Worm (Caenorhabditis elegans) whole organism, mixed stage, embryonic: Measurements from ENCODE around the gene znf-598.
A peak's percentile ranks its signal among the peaks of the same experiment; 100 is the strongest.

Source experiments
- blmp-1 ChIP-seq: fragments of 150-350 bp; optimal IDR thresholded peaks from 2 replicates; lab custom pipeline; 2014; ENCODE audit warnings: missing biosample characterization, missing genetic modification characterization
- ces-1 ChIP-seq: fragments of 150-350 bp; optimal IDR thresholded peaks from 2 replicates; lab custom pipeline; 2014; ENCODE audit warnings: missing biosample characterization, missing genetic modification reagents, missing genetic modification characterization
- elt-3 ChIP-seq: fragments of 150-350 bp; optimal IDR thresholded peaks from 2 replicates; lab custom pipeline; 2014; ENCODE audit warnings: missing biosample characterization, missing genetic modification characterization
- lin-13 ChIP-seq: fragments of 150-350 bp; optimal IDR thresholded peaks from 2 replicates; lab custom pipeline; 2014; ENCODE audit warnings: missing biosample characterization, missing genetic modification characterization
- mep-1 ChIP-seq: fragments of 150-350 bp; optimal IDR thresholded peaks from 2 replicates; lab custom pipeline; 2017; ENCODE audit warnings: missing biosample characterization, missing genetic modification reagents, missing genetic modification characterization, inconsistent platforms
- nhr-28 ChIP-seq: fragments of 150-350 bp; optimal IDR thresholded peaks from 2 replicates; lab custom pipeline; 2014; ENCODE audit warnings: missing biosample characterization, missing genetic modification characterization
- snpc-4 ChIP-seq: fragments of 150-350 bp; optimal IDR thresholded peaks from 2 replicates; lab custom pipeline; 2014; ENCODE audit warnings: missing biosample characterization, missing genetic modification characterization
- sptf-1 ChIP-seq: sonication (generic microtip); optimal IDR thresholded peaks from 2 replicates; lab custom pipeline; 2017; ENCODE audit warnings: mild to moderate bottlenecking, missing genetic modification characterization, moderate library complexity, missing compliant biosample characterization
- unc-39 ChIP-seq: fragments of 150-350 bp; optimal IDR thresholded peaks from 2 replicates; lab custom pipeline; 2014; ENCODE audit warnings: missing biosample characterization, missing genetic modification characterization
- unc-62 ChIP-seq: fragments of 150-350 bp; optimal IDR thresholded peaks from 2 replicates; lab custom pipeline; 2014; ENCODE audit warnings: missing biosample characterization, missing genetic modification reagents, missing genetic modification characterization

DNA sequence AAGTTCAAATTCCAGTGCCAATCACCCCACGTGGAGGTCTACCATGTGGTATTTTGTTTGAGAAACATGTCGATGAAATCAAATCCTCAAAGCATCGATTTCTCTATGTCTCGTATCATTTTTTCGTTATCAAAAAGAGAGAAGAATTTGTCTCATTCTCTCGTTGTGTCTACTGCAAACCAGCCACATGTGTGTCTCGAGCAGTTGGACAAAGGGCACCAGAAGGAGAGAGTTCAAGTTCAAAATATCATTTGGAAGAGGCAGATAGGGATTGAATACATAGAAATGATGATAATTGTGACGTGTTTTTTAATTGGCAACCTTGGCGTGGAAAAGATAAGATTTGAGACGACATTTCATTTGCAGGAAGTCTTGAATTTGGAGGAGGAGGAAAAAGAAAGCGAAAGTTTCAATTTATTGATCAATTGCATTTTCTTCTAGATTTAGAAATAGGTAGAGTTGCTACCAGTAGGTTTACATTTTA lies 33.7 kb downstream of the znf-598 start:
- TF ChIP-seq unc-62 (GFP tag; lab: Kevin White, UChicago) (peak; percentile 8), blmp-1 (peak; percentile 50), snpc-4 (tag; lab: Kevin White, UChicago) (no peak), ces-1 (GFP tag; lab: Kevin White, UChicago) (no peak), nhr-28 (tag; lab: Kevin White, UChicago) (no peak), elt-3 (tag; lab: Kevin White, UChicago) (no peak), mep-1 (tag; lab: Kevin White, UChicago) (no peak), lin-13 (no peak), sptf-1 (tag; lab: Kevin White, UChicago) (no peak), unc-39 (no peak)
